Worm (Caenorhabditis elegans): ENCODE measurements around the gene ZK616.2.

DNA sequence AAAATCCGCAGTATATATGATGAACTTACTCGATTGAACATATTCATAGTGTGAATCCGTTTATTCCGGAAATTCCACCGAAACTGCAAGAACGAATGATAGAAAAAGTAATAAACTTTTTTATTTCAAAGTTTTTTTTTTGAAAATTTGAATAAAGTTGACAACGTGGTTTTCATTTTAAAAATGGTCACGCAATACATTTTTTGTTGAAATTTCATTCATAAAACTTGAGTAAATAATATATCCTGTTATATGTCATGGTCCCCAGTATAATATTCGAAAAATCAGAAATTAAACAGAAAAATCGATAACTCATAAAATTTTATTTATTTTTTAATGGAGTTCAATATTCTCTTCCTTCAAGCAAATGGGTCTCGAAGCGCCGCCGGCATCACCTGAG, 13.5 kb downstream of the ZK616.2 start, which contains the start of gene ZK616.65:
- no peak for TF ChIP-seq bed-2 (GFP tag; IDR thresholded peaks at IDR 0.05)
- TF ChIP-seq mel-28 (tag; optimal IDR thresholded peaks at IDR 0.05; ENCODE audit: borderline replicate concordance) = no peak
- no peak for TF ChIP-seq hlh-12 (tag; optimal IDR thresholded peaks at IDR 0.05)
- TF ChIP-seq B0019.2 (GFP tag; conservative IDR thresholded peaks at IDR 0.05) = no peak
- TF ChIP-seq snpc-1.1 (tag; optimal IDR thresholded peaks at IDR 0.05; ENCODE audit: insufficient read depth) = no peak
- TF ChIP-seq lag-1 (GFP tag; IDR thresholded peaks at IDR 0.05) = no peak

All from whole organism, young adult.